Fruit fly (Drosophila melanogaster) whole organism, adult: Measurements from ENCODE around the gene CG14445.

ENCODE experiments used
- CG11617 ChIP-seq: fragments of 200-800 bp; sonication (Bioruptor generic); optimal IDR thresholded peaks from 2 replicates; lab custom pipeline; 2017; ENCODE audit warnings: mild to moderate bottlenecking, missing biosample characterization, missing genetic modification reagents, missing genetic modification characterization
- CG5204 ChIP-seq: fragments of 200-800 bp; sonication (Bioruptor generic); optimal IDR thresholded peaks from 2 replicates; lab custom pipeline; 2016; ENCODE audit warnings: missing biosample characterization, missing genetic modification characterization
- CG7101 ChIP-seq: fragments of 200-800 bp; sonication (Bioruptor generic); optimal IDR thresholded peaks from 2 replicates; lab custom pipeline; 2018; ENCODE audit warnings: missing biosample characterization, mild to moderate bottlenecking, missing genetic modification characterization, moderate library complexity
- Mnt ChIP-seq: fragments of 200-800 bp; sonication (Bioruptor generic); optimal IDR thresholded peaks from 2 replicates; lab custom pipeline; 2016; ENCODE audit warnings: missing biosample characterization, mild to moderate bottlenecking, missing genetic modification characterization
- tj ChIP-seq: fragments of 200-800 bp; sonication (Bioruptor generic); optimal IDR thresholded peaks from 3 replicates; lab custom pipeline; 2017; ENCODE audit warnings: missing biosample characterization, mild to moderate bottlenecking, missing genetic modification characterization, moderate library complexity

dm6 chrX:6216650-6217049 lies 20.5 kb upstream of the CG14445 start:
- TF ChIP-seq CG11617: no peak
- no peak for TF ChIP-seq CG5204 (GFP tag; lab: Kevin White, UChicago)
- TF ChIP-seq Mnt: no peak
- TF ChIP-seq tj (GFP tag; lab: Kevin White, UChicago): no peak
- TF ChIP-seq CG7101 (tag; lab: Kevin White, UChicago): no peak
